Fruit fly (Drosophila melanogaster): Measurements from ENCODE around the gene JhI-21.

Gene JhI-21

DNA sequence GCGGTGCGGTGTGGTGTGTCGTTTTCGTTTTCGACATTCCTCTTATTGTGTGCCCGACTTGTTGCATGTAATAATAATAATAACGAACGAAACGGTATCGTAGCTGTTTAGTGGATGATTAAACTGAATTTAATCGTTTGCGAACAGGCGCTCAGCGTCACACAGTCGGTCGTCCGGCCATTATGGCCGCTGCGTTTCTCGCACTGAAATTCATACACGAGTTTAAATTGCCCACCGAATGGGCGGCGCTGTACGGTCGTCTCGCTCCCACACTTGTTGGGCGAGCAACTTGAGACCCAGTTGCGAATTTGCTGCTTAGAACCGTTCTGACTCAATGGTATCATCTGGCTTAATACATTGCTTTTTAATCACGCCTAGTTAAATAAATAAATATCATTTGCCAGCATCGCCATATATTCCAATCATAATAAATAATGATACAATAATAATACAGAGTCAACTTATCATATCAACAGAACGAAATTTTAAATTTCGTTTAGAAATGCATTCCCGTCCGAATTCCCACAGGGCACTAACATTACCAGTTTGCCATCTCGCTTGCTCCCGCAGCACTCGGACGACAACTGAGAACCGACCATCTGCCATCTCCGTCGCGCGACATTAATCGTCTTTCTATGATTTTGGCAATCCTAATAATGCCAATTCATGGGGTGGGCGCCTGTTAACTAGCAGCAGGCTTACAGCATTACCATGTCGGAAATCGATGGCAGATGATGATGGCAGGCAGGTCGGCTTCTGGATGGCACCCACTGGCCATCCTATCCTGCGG lies 44.8 kb downstream of the JhI-21 start (continued):
- peak in 1 of 3 experiments; percentile 92 for TF ChIP-seq lola (GFP tag; optimal IDR thresholded peaks at IDR 0.05)
- peak; percentile 83 for TF ChIP-seq CG6683 (GFP tag; optimal IDR thresholded peaks at IDR 0.05)
- TF ChIP-seq Hey (tag; optimal IDR thresholded peaks at IDR 0.05): peak; percentile 66
- TF ChIP-seq dimm (GFP tag; IDR thresholded peaks at IDR 0.05): no peak
- peak; percentile 13 for TF ChIP-seq CG9797 (GFP tag; optimal IDR thresholded peaks at IDR 0.05)
- peak; percentile 95 for TF ChIP-seq Oli (tag; optimal IDR thresholded peaks at IDR 0.05)
- no peak for TF ChIP-seq Doc2 (GFP tag; IDR thresholded peaks at IDR 0.05)
- TF ChIP-seq run (tag; optimal IDR thresholded peaks at IDR 0.05): peak; percentile 27
- peak; percentile 96 for TF ChIP-seq gem (tag; optimal IDR thresholded peaks at IDR 0.05)
- TF ChIP-seq Fer2 (tag; optimal IDR thresholded peaks at IDR 0.05): peak; percentile 92
- peak; percentile 58 for TF ChIP-seq CG17802 (tag; optimal IDR thresholded peaks at IDR 0.05)
- TF ChIP-seq ac (GFP tag; optimal IDR thresholded peaks at IDR 0.05): peak; percentile 51
- no peak for TF ChIP-seq CG6689 (GFP tag; IDR thresholded peaks at IDR 0.05)
- peak; percentile 90 for TF ChIP-seq CG1602 (GFP tag; optimal IDR thresholded peaks at IDR 0.05)
- TF ChIP-seq Camta (GFP tag; optimal IDR thresholded peaks at IDR 0.05): peak; percentile 39
- TF ChIP-seq CG8924 (tag; optimal IDR thresholded peaks at IDR 0.05): peak; percentile 93
- peak; percentile 47 for TF ChIP-seq Atf-2 (GFP tag; optimal IDR thresholded peaks at IDR 0.05)
- TF ChIP-seq CG18011 (GFP tag; optimal IDR thresholded peaks at IDR 0.05): peak; percentile 55
- no peak for TF ChIP-seq psq (GFP tag; optimal IDR thresholded peaks at IDR 0.05)
- peak; percentile 86 for TF ChIP-seq CG14710 (tag; optimal IDR thresholded peaks at IDR 0.05)
- TF ChIP-seq CG10431 (GFP tag; optimal IDR thresholded peaks at IDR 0.05): peak; percentile 80
- peak; percentile 90 for TF ChIP-seq CG10654 (GFP tag; optimal IDR thresholded peaks at IDR 0.05)
- TF ChIP-seq Ets65A (GFP tag): peak; percentile 93
- peak; percentile 17 for TF ChIP-seq CG3838 (GFP tag; optimal IDR thresholded peaks at IDR 0.05)
- TF ChIP-seq crp (GFP tag; optimal IDR thresholded peaks at IDR 0.05): peak in 1 of 2 experiments; percentile 68
- TF ChIP-seq CG12219 (GFP tag; optimal IDR thresholded peaks at IDR 0.05): peak; percentile 91
- no peak for TF ChIP-seq jigr1 (GFP tag; IDR thresholded peaks at IDR 0.05)
- TF ChIP-seq so (GFP tag; IDR thresholded peaks at IDR 0.05): no peak
- peak; percentile 93 for TF ChIP-seq B-H2 (GFP tag; optimal IDR thresholded peaks at IDR 0.05)
- TF ChIP-seq exex (tag; optimal IDR thresholded peaks at IDR 0.05): peak; percentile 96
- TF ChIP-seq Ssrp (tag; optimal IDR thresholded peaks at IDR 0.05): peak; percentile 90
- TF ChIP-seq CG10209 (GFP tag; optimal IDR thresholded peaks at IDR 0.05): peak; percentile 91
- peak; percentile 33 for TF ChIP-seq CHES-1-like (GFP tag; optimal IDR thresholded peaks at IDR 0.05)
- TF ChIP-seq CG1792 (GFP tag; optimal IDR thresholded peaks at IDR 0.05): peak; percentile 30
- TF ChIP-seq CG11560 (tag; IDR thresholded peaks at IDR 0.05): no peak
- TF ChIP-seq CG11723 (GFP tag; optimal IDR thresholded peaks at IDR 0.05): peak; percentile 89
- TF ChIP-seq CG18599 (GFP tag; optimal IDR thresholded peaks at IDR 0.05): peak; percentile 96
- peak; percentile 84 for TF ChIP-seq HLH54F (GFP tag; optimal IDR thresholded peaks at IDR 0.05)
- peak; percentile 86 for TF ChIP-seq CG12942 (GFP tag; optimal IDR thresholded peaks at IDR 0.05)
- TF ChIP-seq CrebB (tag; optimal IDR thresholded peaks at IDR 0.05): peak; percentile 92
- peak; percentile 82 to 91 for TF ChIP-seq dpn (GFP tag; optimal IDR thresholded peaks at IDR 0.05)
- TF ChIP-seq org-1 (GFP tag; optimal IDR thresholded peaks at IDR 0.05): peak; percentile 92
- TF ChIP-seq bcd (GFP tag; optimal IDR thresholded peaks at IDR 0.05): peak; percentile 93
- TF ChIP-seq Dad (GFP tag; optimal IDR thresholded peaks at IDR 0.05): peak; percentile 68
- no peak for TF ChIP-seq Tbp (GFP tag; optimal IDR thresholded peaks at IDR 0.05)
- TF ChIP-seq aop (GFP tag; IDR thresholded peaks at IDR 0.05): no peak
- TF ChIP-seq CG14014 (GFP tag; IDR thresholded peaks at IDR 0.05): no peak
- peak; percentile 69 for TF ChIP-seq wek (GFP tag; optimal IDR thresholded peaks at IDR 0.05)
- peak; percentile 71 to 92 for TF ChIP-seq Hr51 (GFP tag; optimal IDR thresholded peaks at IDR 0.05)
